Worm (Caenorhabditis elegans) whole organism, L2 larva: ENCODE data around the gene F14F9.6.

ENCODE experiments used
- F13H6.1 ChIP-seq: sonication (generic microtip); optimal IDR thresholded peaks from 2 replicates; lab custom pipeline; 2016; ENCODE audit warnings: missing genetic modification characterization, missing compliant biosample characterization
- aly-2 ChIP-seq: fragments of 150-350 bp; optimal IDR thresholded peaks from 2 replicates; lab custom pipeline; 2014; ENCODE audit warnings: missing biosample characterization, missing genetic modification characterization
- ceh-16 ChIP-seq: fragments of 150-350 bp; optimal IDR thresholded peaks from 2 replicates; lab custom pipeline; 2014; ENCODE audit warnings: missing biosample characterization, missing genetic modification characterization
- ceh-82 ChIP-seq: fragments of 150-350 bp; optimal IDR thresholded peaks from 2 replicates; lab custom pipeline; 2014; ENCODE audit warnings: missing biosample characterization, missing genetic modification characterization
- lsy-2 ChIP-seq, 2 experiments: fragments of 150-350 bp in 1 of 2; sonication (generic microtip) in 1 of 2; optimal IDR thresholded peaks; 2 replicates each; lab custom pipeline; 2014 to 2017; ENCODE audit warnings: missing biosample characterization in 2 of 2, missing genetic modification characterization in 2 of 2
- nhr-12 ChIP-seq: fragments of 150-350 bp; optimal IDR thresholded peaks from 2 replicates; lab custom pipeline; 2014; ENCODE audit warnings: missing biosample characterization, missing genetic modification characterization
- nhr-237 ChIP-seq: fragments of 150-350 bp; optimal IDR thresholded peaks from 2 replicates; lab custom pipeline; 2014; ENCODE audit warnings: missing biosample characterization, missing genetic modification characterization
- unc-62 ChIP-seq: fragments of 150-350 bp; optimal IDR thresholded peaks from 2 replicates; lab custom pipeline; 2014; ENCODE audit warnings: missing biosample characterization, missing genetic modification reagents, missing genetic modification characterization
- zag-1 ChIP-seq: fragments of 150-350 bp; optimal IDR thresholded peaks from 2 replicates; lab custom pipeline; 2014; ENCODE audit warnings: missing biosample characterization, missing genetic modification characterization

DNA sequence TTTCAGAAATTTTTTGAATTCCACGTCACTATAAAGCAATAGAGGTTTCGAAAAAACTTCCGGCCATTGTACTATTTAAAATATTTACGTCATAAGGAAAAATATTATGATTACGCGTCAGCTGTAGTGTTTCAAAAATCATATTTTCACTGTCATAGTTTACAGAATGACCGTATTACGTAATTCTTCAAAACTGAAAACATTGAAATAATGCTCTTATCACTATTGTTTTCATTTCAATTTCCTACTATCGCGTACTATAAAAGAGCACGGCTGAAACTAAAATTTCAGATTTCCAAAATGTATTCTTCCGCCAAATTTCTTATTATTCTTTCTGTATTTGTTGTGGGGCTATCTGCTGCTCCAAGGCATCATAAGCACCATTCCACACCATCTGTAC is 1.8 kb downstream of the F14F9.6 start, which contains the start of gene F14F9.2:
- TF ChIP-seq nhr-237: no peak
- no peak for TF ChIP-seq unc-62 (GFP tag; lab: Kevin White, UChicago)
- no peak for TF ChIP-seq lsy-2 (tag; optimal IDR thresholded peaks at IDR 0.05; lab: Kevin White, UChicago)
- no peak for TF ChIP-seq F13H6.1 (tag; lab: Kevin White, UChicago)
- TF ChIP-seq zag-1: no peak
- no peak for TF ChIP-seq nhr-12 (tag; lab: Kevin White, UChicago)
- TF ChIP-seq aly-2 (tag; lab: Kevin White, UChicago): no peak
- no peak for TF ChIP-seq ceh-16 (tag; lab: Kevin White, UChicago)
- TF ChIP-seq ceh-82 (tag; lab: Kevin White, UChicago): no peak
